Worm (Caenorhabditis elegans) whole organism, young adult: Measurements from ENCODE around the gene Y45G12B.3.

Experiments
- B0019.2 ChIP-seq: fragments of 200-800 bp; sonication (Bioruptor generic); conservative IDR thresholded peaks from 2 replicates; pipeline ENCODE4 v1.3.6; 2022; ENCODE audit warnings: missing genetic modification reagents, missing genetic modification characterization, missing compliant biosample characterization
- B0035.1 ChIP-seq: sonication (generic microtip); optimal IDR thresholded peaks from 2 replicates; lab custom pipeline; 2016; ENCODE audit warnings: missing genetic modification characterization, mild to moderate bottlenecking, missing compliant biosample characterization, missing genotype, missing genetic modification reagents
- B0336.3 ChIP-seq: fragments of 200-800 bp; sonication (Bioruptor generic); IDR thresholded peaks from 2 replicates; pipeline ENCODE4 v1.3.6; 2022; ENCODE audit warnings: missing genetic modification characterization, missing compliant biosample characterization
- F10E7.11 ChIP-seq: sonication (generic microtip); optimal IDR thresholded peaks from 2 replicates; lab custom pipeline; 2017; ENCODE audit warnings: mild to moderate bottlenecking, missing genetic modification characterization, moderate library complexity, missing compliant biosample characterization
- F23B12.7 ChIP-seq: sonication (generic microtip); optimal IDR thresholded peaks from 2 replicates; lab custom pipeline; 2017; ENCODE audit warnings: missing genetic modification characterization, mild to moderate bottlenecking, missing compliant biosample characterization, antibody characterized with exemption, moderate library complexity; ENCODE audit not compliant: insufficient read depth
- K11D2.4 ChIP-seq: fragments of 200-800 bp; sonication (Bioruptor generic); IDR thresholded peaks from 2 replicates; pipeline ENCODE4 v1.3.6; 2022; ENCODE audit warnings: missing genetic modification reagents, missing genetic modification characterization, missing compliant biosample characterization
- ama-1 ChIP-seq, 3 experiments: fragments of 150-350 bp in 1 of 3; sonication (generic microtip) in 2 of 3; optimal IDR thresholded peaks; 2 replicates each; lab custom pipeline; 2014 to 2018; ENCODE audit warnings: missing biosample characterization in 2 of 3, missing genetic modification characterization in 2 of 3, missing genetic modification reagents in 2 of 3
- ceh-100 ChIP-seq: fragments of 200-800 bp; sonication (Bioruptor generic); IDR thresholded peaks from 2 replicates; pipeline ENCODE4 v1.3.6; 2022; ENCODE audit warnings: missing genetic modification reagents, missing genetic modification characterization, missing compliant biosample characterization
- ceh-27 ChIP-seq: fragments of 200-800 bp; sonication (Bioruptor generic); optimal IDR thresholded peaks from 2 replicates; lab custom pipeline; 2018; ENCODE audit warnings: mild to moderate bottlenecking, missing genetic modification characterization, moderate library complexity, missing compliant biosample characterization
- ceh-79 ChIP-seq: sonication (generic microtip); optimal IDR thresholded peaks from 2 replicates; lab custom pipeline; 2017; ENCODE audit warnings: mild to moderate bottlenecking, missing genetic modification characterization, missing compliant biosample characterization
- dpff-1 ChIP-seq: sonication (generic microtip); optimal IDR thresholded peaks from 2 replicates; lab custom pipeline; 2017; ENCODE audit warnings: mild to moderate bottlenecking, missing genetic modification characterization, missing compliant biosample characterization
- dpl-1 ChIP-seq: fragments of 150-350 bp; optimal IDR thresholded peaks from 2 replicates; lab custom pipeline; 2014; ENCODE audit warnings: missing biosample characterization, missing genetic modification reagents, missing genetic modification characterization
- egrh-3 ChIP-seq: fragments of 200-800 bp; sonication (Bioruptor generic); IDR thresholded peaks from 2 replicates; pipeline ENCODE4 v1.3.6; 2022; ENCODE audit warnings: missing genetic modification reagents, missing genetic modification characterization, missing compliant biosample characterization
- ekl-4 ChIP-seq: fragments of 200-800 bp; sonication (Bioruptor generic); IDR thresholded peaks from 2 replicates; pipeline ENCODE4 v1.3.6; 2022; ENCODE audit warnings: missing genetic modification reagents, missing genetic modification characterization, missing compliant biosample characterization
- ets-4 ChIP-seq: fragments of 200-800 bp; sonication (Bioruptor generic); optimal IDR thresholded peaks from 2 replicates; lab custom pipeline; 2018; ENCODE audit warnings: mild to moderate bottlenecking, missing genetic modification characterization, missing compliant biosample characterization
- fkh-3 ChIP-seq: sonication (generic microtip); optimal IDR thresholded peaks from 2 replicates; lab custom pipeline; 2016; ENCODE audit warnings: mild to moderate bottlenecking, missing genetic modification characterization, missing compliant biosample characterization
- hmg-1.2 ChIP-seq: fragments of 200-800 bp; sonication (Bioruptor generic); IDR thresholded peaks from 2 replicates; pipeline ENCODE4 v1.3.6; 2022; ENCODE audit warnings: missing genetic modification reagents, missing genetic modification characterization, missing compliant biosample characterization
- let-607 ChIP-seq, 2 experiments: fragments of 200-800 bp in 1 of 2; sonication (Bioruptor generic) in 1 of 2; sonication (generic microtip) in 1 of 2; optimal IDR thresholded peaks; 2 replicates each; lab custom pipeline; 2016 to 2018; ENCODE audit warnings: mild to moderate bottlenecking in 2 of 2, missing compliant biosample characterization in 2 of 2, missing genetic modification characterization in 2 of 2, moderate library complexity in 2 of 2, missing genotype in 1 of 2
- lin-26 ChIP-seq: fragments of 200-800 bp; sonication (Bioruptor generic); IDR thresholded peaks from 2 replicates; pipeline ENCODE4 v1.3.6; 2022; ENCODE audit warnings: missing genetic modification reagents, missing genetic modification characterization, missing compliant biosample characterization
- lin-54 ChIP-seq: fragments of 200-800 bp; sonication (Bioruptor generic); optimal IDR thresholded peaks from 2 replicates; lab custom pipeline; 2018; ENCODE audit warnings: mild to moderate bottlenecking, missing genetic modification characterization, missing compliant biosample characterization
- mcd-1 ChIP-seq: fragments of 200-800 bp; sonication (Bioruptor generic); IDR thresholded peaks from 2 replicates; pipeline ENCODE4 v1.3.6; 2022; ENCODE audit warnings: missing genetic modification reagents, missing genetic modification characterization, missing compliant biosample characterization
- nfya-1 ChIP-seq: sonication (generic microtip); optimal IDR thresholded peaks from 2 replicates; lab custom pipeline; 2017; ENCODE audit warnings: antibody characterized with exemption, missing compliant biosample characterization, missing genetic modification characterization, borderline replicate concordance; ENCODE audit not compliant: insufficient read depth
- nhr-120 ChIP-seq: fragments of 200-800 bp; sonication (Bioruptor generic); IDR thresholded peaks from 2 replicates; pipeline ENCODE4 v1.3.6; 2022; ENCODE audit warnings: missing genetic modification characterization, missing compliant biosample characterization
- snpc-1.1 ChIP-seq: sonication (generic microtip); optimal IDR thresholded peaks from 2 replicates; lab custom pipeline; 2017; ENCODE audit warnings: missing genetic modification characterization, mild to moderate bottlenecking, missing compliant biosample characterization, antibody characterized with exemption, moderate library complexity, missing genotype, missing genetic modification reagents; ENCODE audit not compliant: insufficient read depth
- snpc-4 ChIP-seq, 5 experiments: fragments of 150-350 bp in 1 of 5; sonication (generic microtip) in 4 of 5; optimal IDR thresholded peaks; 2 replicates each; lab custom pipeline; 2014 to 2018; ENCODE audit warnings: missing genetic modification characterization in 5 of 5, missing biosample characterization in 3 of 5, antibody characterized with exemption in 2 of 5, mild to moderate bottlenecking in 2 of 5, missing compliant biosample characterization in 2 of 5, missing genotype in 2 of 5, moderate library complexity in 2 of 5, missing genetic modification reagents in 1 of 5
- tbp1 ChIP-seq: fragments of 200-800 bp; sonication (Bioruptor generic); optimal IDR thresholded peaks from 2 replicates; lab custom pipeline; 2018; ENCODE audit warnings: mild to moderate bottlenecking, missing genetic modification characterization, missing compliant biosample characterization
- xnd-1 ChIP-seq: sonication (generic microtip); optimal IDR thresholded peaks from 2 replicates; lab custom pipeline; 2016; ENCODE audit warnings: missing genotype, missing genetic modification reagents, missing genetic modification characterization, missing compliant biosample characterization
- ztf-3 ChIP-seq: fragments of 200-800 bp; sonication (Bioruptor generic); optimal IDR thresholded peaks from 2 replicates; lab custom pipeline; 2018; ENCODE audit warnings: mild to moderate bottlenecking, missing genetic modification characterization, missing compliant biosample characterization

Gene Y45G12B.3

ce11 chrV:2638545-2638944 is 57.5 kb downstream of the Y45G12B.3 start, which contains the start of gene W02H5.19 (continued):
- no peak for TF ChIP-seq ceh-79 (tag; lab: Kevin White, UChicago)
- TF ChIP-seq lin-54 (GFP tag; lab: Kevin White, UChicago), result peak; percentile 99
- TF ChIP-seq mcd-1 (GFP tag; lab: Robert Waterston, UW), result peak; percentile 87
- TF ChIP-seq ets-4, result no peak
- 0 out of 2 replicates have a peak, but pooled peaks have one; percentile 18 for TF ChIP-seq B0336.3
- peak; percentile 32; the same call in 1 of the 2 replicates for TF ChIP-seq ceh-100 (GFP tag; lab: Robert Waterston, UW)
- 0 out of 2 replicates have a peak, but pooled peaks have one; percentile 10 for TF ChIP-seq egrh-3 (GFP tag; lab: Robert Waterston, UW)
- TF ChIP-seq ama-1 (optimal IDR thresholded peaks at IDR 0.05; lab: Kevin White, UChicago), result no peak
- TF ChIP-seq ama-1 (GFP tag; optimal IDR thresholded peaks at IDR 0.05; lab: Kevin White, UChicago), result no peak
- peak; percentile 29 for TF ChIP-seq xnd-1 (tag; lab: Kevin White, UChicago)
- peak; percentile 85 for TF ChIP-seq dpl-1
- 0 out of 2 replicates have a peak, but pooled peaks have one; percentile 19 for TF ChIP-seq hmg-1.2 (GFP tag; lab: Robert Waterston, UW)
- TF ChIP-seq K11D2.4, result 0 out of 2 replicates have a peak, but pooled peaks have one; percentile 22
- no peak for TF ChIP-seq snpc-4 (GFP tag; optimal IDR thresholded peaks at IDR 0.05; lab: Kevin White, UChicago)
- TF ChIP-seq snpc-4 (tag; optimal IDR thresholded peaks at IDR 0.05; lab: Kevin White, UChicago), result peak in 1 of 4 experiments; percentile 30
- no peak for TF ChIP-seq snpc-1.1 (tag; lab: Kevin White, UChicago)
- TF ChIP-seq B0019.2 (GFP tag; lab: Robert Waterston, UW), result no peak; the same call in 1 of the 2 replicates
- no peak for TF ChIP-seq lin-26 (GFP tag; lab: Robert Waterston, UW)
- no peak for TF ChIP-seq F10E7.11
- TF ChIP-seq dpff-1 (tag; lab: Kevin White, UChicago), result no peak
- TF ChIP-seq ztf-3 (GFP tag; lab: Kevin White, UChicago), result no peak
- TF ChIP-seq F23B12.7, result no peak
- no peak for TF ChIP-seq fkh-3 (tag; lab: Kevin White, UChicago)
- 0 out of 2 replicates have a peak, but pooled peaks have one; percentile 62 for TF ChIP-seq ekl-4 (GFP tag; lab: Robert Waterston, UW)
- peak; percentile 38 for TF ChIP-seq tbp1
- TF ChIP-seq let-607 (tag; optimal IDR thresholded peaks at IDR 0.05; lab: Kevin White, UChicago), result peak in 1 of 2 experiments; percentile 55
- TF ChIP-seq B0035.1 (tag; lab: Kevin White, UChicago), result no peak
- TF ChIP-seq nhr-120, result no peak
- no peak for TF ChIP-seq nfya-1
- TF ChIP-seq ceh-27 (GFP tag; lab: Kevin White, UChicago), result peak; percentile 85
